Fruit fly (Drosophila melanogaster) whole organism, embryonic: ENCODE results near the gene MsrA.
A peak's percentile ranks its signal among the peaks of the same experiment; 100 is the strongest.

Experiments
- Atf6 ChIP-seq: fragments of 200-800 bp; sonication (Bioruptor generic); IDR thresholded peaks from 2 replicates; pipeline ENCODE4 v1.3.6; 2022; ENCODE audit warnings: missing biosample characterization, missing genetic modification characterization
- B-H1 ChIP-seq: fragments of 200-800 bp; sonication (Bioruptor generic); IDR thresholded peaks from 3 replicates; pipeline ENCODE4 v1.3.6; 2022; ENCODE audit warnings: missing biosample characterization, missing genetic modification characterization
- BEAF-32 ChIP-seq: fragments of 200-800 bp; sonication (Bioruptor generic); optimal IDR thresholded peaks from 3 replicates; lab custom pipeline; 2017; ENCODE audit warnings: missing biosample characterization, missing genetic modification characterization, mild to moderate bottlenecking, moderate library complexity, missing genetic modification reagents
- CG1024 ChIP-seq: fragments of 200-800 bp; sonication (Bioruptor generic); IDR thresholded peaks from 2 replicates; pipeline ENCODE4 v1.3.6; 2022; ENCODE audit warnings: missing biosample characterization, missing genetic modification characterization
- CG10431 ChIP-seq: fragments of 200-800 bp; sonication (Bioruptor generic); optimal IDR thresholded peaks from 3 replicates; lab custom pipeline; 2018; ENCODE audit warnings: missing biosample characterization, mild to moderate bottlenecking, missing genetic modification characterization
- CG11085 ChIP-seq: fragments of 200-800 bp; sonication (Bioruptor generic); IDR thresholded peaks from 2 replicates; pipeline ENCODE4 v1.3.6; 2022; ENCODE audit warnings: missing biosample characterization, missing genetic modification characterization
- CG11247 ChIP-seq: fragments of 200-800 bp; sonication (Bioruptor generic); IDR thresholded peaks from 2 replicates; pipeline ENCODE4 v1.3.6; 2022; ENCODE audit warnings: missing biosample characterization, missing genetic modification characterization
- CG11723 ChIP-seq: fragments of 200-800 bp; sonication (Bioruptor generic); optimal IDR thresholded peaks from 2 replicates; lab custom pipeline; 2017; ENCODE audit warnings: missing biosample characterization, mild to moderate bottlenecking, missing genetic modification characterization
- CG13123 ChIP-seq: fragments of 200-800 bp; sonication (Bioruptor generic); optimal IDR thresholded peaks from 2 replicates; lab custom pipeline; 2016; ENCODE audit warnings: missing biosample characterization, missing genetic modification characterization
- CG14965 ChIP-seq: fragments of 200-800 bp; sonication (Bioruptor generic); optimal IDR thresholded peaks from 2 replicates; lab custom pipeline; 2016; ENCODE audit warnings: missing biosample characterization, missing genetic modification characterization, borderline replicate concordance
- CG15011 ChIP-seq: fragments of 200-800 bp; sonication (Bioruptor generic); optimal IDR thresholded peaks from 3 replicates; lab custom pipeline; 2018; ENCODE audit warnings: missing biosample characterization, mild to moderate bottlenecking, missing genetic modification characterization
- CG15514 ChIP-seq: fragments of 200-800 bp; sonication (Bioruptor generic); optimal IDR thresholded peaks from 3 replicates; lab custom pipeline; 2017; ENCODE audit warnings: missing biosample characterization, missing genetic modification characterization, mild to moderate bottlenecking, moderate library complexity, missing genetic modification reagents
- CG1602 ChIP-seq: fragments of 200-800 bp; sonication (Bioruptor generic); optimal IDR thresholded peaks from 3 replicates; lab custom pipeline; 2016; ENCODE audit warnings: missing biosample characterization, missing genetic modification characterization
- CG1603 ChIP-seq: fragments of 200-800 bp; sonication (Bioruptor generic); optimal IDR thresholded peaks from 2 replicates; lab custom pipeline; 2019; ENCODE audit warnings: missing biosample characterization, mild to moderate bottlenecking, missing genetic modification characterization, moderate library complexity
- CG17359 ChIP-seq: fragments of 200-800 bp; sonication (Bioruptor generic); optimal IDR thresholded peaks from 3 replicates; lab custom pipeline; 2018; ENCODE audit warnings: missing biosample characterization, mild to moderate bottlenecking, missing genetic modification characterization, moderate library complexity
- CG17361 ChIP-seq: fragments of 200-800 bp; sonication (Bioruptor generic); IDR thresholded peaks from 3 replicates; pipeline ENCODE4 v1.3.6; 2022; ENCODE audit warnings: missing biosample characterization, missing genetic modification characterization
- CG18262 ChIP-seq: fragments of 200-800 bp; optimal IDR thresholded peaks from 3 replicates; lab custom pipeline; 2019; ENCODE audit warnings: missing biosample characterization, mild to moderate bottlenecking, missing genetic modification characterization, moderate library complexity
- CG32772 ChIP-seq: fragments of 200-800 bp; sonication (Bioruptor generic); IDR thresholded peaks from 2 replicates; pipeline ENCODE4 v1.3.6; 2022; ENCODE audit warnings: missing biosample characterization, missing genetic modification characterization
- CG43689 ChIP-seq: fragments of 200-800 bp; sonication (Bioruptor generic); IDR thresholded peaks from 2 replicates; pipeline ENCODE4 v1.3.6; 2022; ENCODE audit warnings: missing biosample characterization, missing genetic modification characterization
- CG4404 ChIP-seq: fragments of 200-800 bp; sonication (Bioruptor generic); IDR thresholded peaks from 2 replicates; pipeline ENCODE4 v1.3.6; 2022; ENCODE audit warnings: missing biosample characterization, missing genetic modification characterization
- CG6791 ChIP-seq: fragments of 200-800 bp; sonication (Bioruptor generic); IDR thresholded peaks from 3 replicates; pipeline ENCODE4 v1.3.6; 2022; ENCODE audit warnings: missing biosample characterization, missing genetic modification characterization; ENCODE audit not compliant: partially characterized antibody
- CG6854 ChIP-seq: fragments of 200-800 bp; sonication (Bioruptor generic); optimal IDR thresholded peaks from 3 replicates; lab custom pipeline; 2017; ENCODE audit warnings: missing biosample characterization, mild to moderate bottlenecking, missing genetic modification characterization
- CG7839 ChIP-seq: fragments of 200-800 bp; sonication (Bioruptor generic); optimal IDR thresholded peaks from 3 replicates; lab custom pipeline; 2018; ENCODE audit warnings: missing biosample characterization, mild to moderate bottlenecking, missing genetic modification characterization, moderate library complexity
- CG8765 ChIP-seq: fragments of 200-800 bp; sonication (Bioruptor generic); IDR thresholded peaks from 2 replicates; pipeline ENCODE4 v1.3.6; 2022; ENCODE audit warnings: missing biosample characterization, missing genetic modification characterization
- CG9727 ChIP-seq: fragments of 200-800 bp; sonication (Bioruptor generic); optimal IDR thresholded peaks from 3 replicates; lab custom pipeline; 2017; ENCODE audit warnings: missing biosample characterization, mild to moderate bottlenecking, missing genetic modification characterization
- Dll ChIP-seq: fragments of 200-800 bp; sonication (Bioruptor generic); IDR thresholded peaks from 4 replicates; pipeline ENCODE4 v1.3.6; 2022; ENCODE audit warnings: missing biosample characterization, missing genetic modification characterization; ENCODE audit not compliant: partially characterized antibody
- E2f1 ChIP-seq: fragments of 200-800 bp; sonication (Bioruptor generic); IDR thresholded peaks from 2 replicates; pipeline ENCODE4 v1.3.6; 2022; ENCODE audit warnings: missing biosample characterization, missing genetic modification characterization
- Gug ChIP-seq: fragments of 200-800 bp; sonication (Bioruptor generic); IDR thresholded peaks from 4 replicates; pipeline ENCODE4 v1.3.6; 2022; ENCODE audit warnings: missing biosample characterization, missing genetic modification characterization
- Hr78 ChIP-seq, 2 experiments: fragments of 200-800 bp in 1 of 2; fragments of >200 bp in 1 of 2; sonication (Bioruptor generic) in 1 of 2; optimal IDR thresholded peaks; 2 replicates each; lab custom pipeline; 2017 to 2019; ENCODE audit warnings: missing biosample characterization in 2 of 2, missing genetic modification characterization in 2 of 2, mild to moderate bottlenecking in 1 of 2, moderate library complexity in 1 of 2
- Nf-YA ChIP-seq: fragments of 200-800 bp; sonication (Bioruptor generic); IDR thresholded peaks from 2 replicates; pipeline ENCODE4 v1.3.6; 2022; ENCODE audit warnings: missing biosample characterization, missing genetic modification characterization
- Ravus ChIP-seq: fragments of 200-800 bp; sonication (Bioruptor generic); IDR thresholded peaks from 2 replicates; pipeline ENCODE4 v1.3.6; 2022; ENCODE audit warnings: missing biosample characterization, missing genetic modification characterization
- Sry-β ChIP-seq: fragments of 200-800 bp; sonication (Bioruptor generic); optimal IDR thresholded peaks from 2 replicates; lab custom pipeline; 2018; ENCODE audit warnings: missing biosample characterization, mild to moderate bottlenecking, missing genetic modification characterization, moderate library complexity
- TFAM ChIP-seq: fragments of 200-800 bp; sonication (Bioruptor generic); optimal IDR thresholded peaks from 2 replicates; lab custom pipeline; 2017; ENCODE audit warnings: missing biosample characterization, missing genetic modification characterization, inconsistent platforms
- ase ChIP-seq: fragments of 200-800 bp; sonication (Bioruptor generic); IDR thresholded peaks from 3 replicates; pipeline ENCODE4 v1.3.6; 2022; ENCODE audit warnings: missing biosample characterization, missing genetic modification characterization
- chn ChIP-seq: fragments of 200-800 bp; sonication (Bioruptor generic); optimal IDR thresholded peaks from 2 replicates; lab custom pipeline; 2016; ENCODE audit warnings: missing biosample characterization, missing genetic modification characterization
- dm ChIP-seq: fragments of 200-800 bp; sonication (Bioruptor generic); optimal IDR thresholded peaks from 3 replicates; lab custom pipeline; 2016; ENCODE audit warnings: missing biosample characterization, missing genetic modification characterization
- eve ChIP-seq, 2 experiments: fragments of >200 bp; optimal IDR thresholded peaks; 2 replicates each; lab custom pipeline; 2017; ENCODE audit warnings: missing biosample characterization in 2 of 2, missing genetic modification characterization in 2 of 2
- exex ChIP-seq: fragments of 200-800 bp; sonication (Bioruptor generic); optimal IDR thresholded peaks from 4 replicates; lab custom pipeline; 2018; ENCODE audit warnings: missing biosample characterization, mild to moderate bottlenecking, missing genetic modification characterization, moderate library complexity
- fd64A ChIP-seq: fragments of 200-800 bp; sonication (Bioruptor generic); optimal IDR thresholded peaks from 3 replicates; lab custom pipeline; 2018; ENCODE audit warnings: missing biosample characterization, mild to moderate bottlenecking, missing genetic modification characterization
- grn ChIP-seq: fragments of 200-800 bp; sonication (Bioruptor generic); optimal IDR thresholded peaks from 3 replicates; lab custom pipeline; 2017; ENCODE audit warnings: missing biosample characterization, missing genetic modification characterization
- gro ChIP-seq: fragments of 200-800 bp; sonication (Bioruptor generic); optimal IDR thresholded peaks from 2 replicates; lab custom pipeline; 2016; ENCODE audit warnings: missing biosample characterization, missing genetic modification characterization
- gsb ChIP-seq: fragments of 200-800 bp; sonication (Bioruptor generic); IDR thresholded peaks from 2 replicates; pipeline ENCODE4 v1.3.6; 2022; ENCODE audit warnings: missing biosample characterization, missing genetic modification characterization
- jing ChIP-seq: fragments of 200-800 bp; sonication (Bioruptor generic); optimal IDR thresholded peaks from 2 replicates; lab custom pipeline; 2018; ENCODE audit warnings: missing biosample characterization, mild to moderate bottlenecking, missing genetic modification characterization
- ken ChIP-seq: fragments of 200-800 bp; sonication (Bioruptor generic); IDR thresholded peaks from 3 replicates; pipeline ENCODE4 v1.3.6; 2022; ENCODE audit warnings: missing biosample characterization, missing genetic modification characterization
- knrl ChIP-seq: fragments of 200-800 bp; sonication (Bioruptor generic); IDR thresholded peaks from 3 replicates; pipeline ENCODE4 v1.3.6; 2022; ENCODE audit warnings: missing biosample characterization, missing genetic modification characterization; ENCODE audit not compliant: partially characterized antibody
- maf-S ChIP-seq: fragments of 200-800 bp; sonication (Bioruptor generic); optimal IDR thresholded peaks from 2 replicates; lab custom pipeline; 2016; ENCODE audit warnings: missing biosample characterization, missing genetic modification characterization
- rib ChIP-seq: fragments of 200-800 bp; sonication (Bioruptor generic); IDR thresholded peaks from 2 replicates; pipeline ENCODE4 v1.3.6; 2022; ENCODE audit warnings: missing biosample characterization, missing genetic modification characterization
- stwl ChIP-seq: fragments of 200-800 bp; sonication (Bioruptor generic); optimal IDR thresholded peaks from 3 replicates; lab custom pipeline; 2018; ENCODE audit warnings: missing biosample characterization, mild to moderate bottlenecking, missing genetic modification characterization, moderate library complexity
- sug ChIP-seq: fragments of 200-800 bp; optimal IDR thresholded peaks from 2 replicates; lab custom pipeline; 2019; ENCODE audit warnings: missing biosample characterization, mild to moderate bottlenecking, missing genetic modification characterization, moderate library complexity
- twi ChIP-seq: fragments of 200-800 bp; optimal IDR thresholded peaks from 2 replicates; lab custom pipeline; 2019; ENCODE audit warnings: missing biosample characterization, mild to moderate bottlenecking, missing genetic modification characterization, moderate library complexity
- zen ChIP-seq: fragments of 200-800 bp; sonication (Bioruptor generic); optimal IDR thresholded peaks from 3 replicates; lab custom pipeline; 2018; ENCODE audit warnings: missing biosample characterization, mild to moderate bottlenecking, missing genetic modification characterization, moderate library complexity
- zen2 ChIP-seq: fragments of 200-800 bp; sonication (Bioruptor generic); IDR thresholded peaks from 3 replicates; pipeline ENCODE4 v1.3.6; 2022; ENCODE audit warnings: missing biosample characterization, missing genetic modification characterization; ENCODE audit not compliant: partially characterized antibody

MsrA gene

DNA sequence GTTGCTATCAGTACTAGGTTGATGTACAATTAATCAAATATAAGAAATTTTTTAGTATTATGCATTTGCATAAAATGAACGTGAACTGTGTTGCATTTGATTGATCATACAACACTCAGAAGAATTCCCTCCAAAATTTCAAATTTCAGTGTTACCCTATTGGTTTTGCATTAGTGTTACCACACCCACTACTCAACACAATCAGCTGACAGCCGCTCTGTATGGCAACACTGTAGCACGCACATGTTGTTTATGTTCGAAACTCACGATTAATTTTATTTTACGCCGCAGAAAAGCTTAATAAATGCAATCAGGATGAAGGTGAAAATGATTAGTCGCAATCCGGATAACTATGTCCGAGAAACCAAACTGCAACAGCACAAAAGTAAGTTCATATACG lies 12.1 kb upstream of the MsrA start, which contains the start of gene CG7275 (continued):
- TF ChIP-seq Nf-YA (GFP tag; lab: Robert Waterston, UW) (no peak), Dll (GFP tag; lab: Robert Waterston, UW) (peak; percentile 44; the same call in 1 of the 4 replicates), ken (GFP tag; lab: Robert Waterston, UW) (no peak), zen2 (GFP tag; lab: Robert Waterston, UW) (no peak), CG6791 (GFP tag; lab: Robert Waterston, UW) (peak; percentile 57; the same call in 1 of the 3 replicates), B-H1 (GFP tag; lab: Robert Waterston, UW) (no peak), zen (tag; lab: Kevin White, UChicago) (no peak), CG7839 (tag; lab: Kevin White, UChicago) (no peak), TFAM (GFP tag; lab: Kevin White, UChicago) (no peak), CG10431 (GFP tag; lab: Kevin White, UChicago) (no peak), dm (GFP tag; lab: Kevin White, UChicago) (peak; percentile 95), rib (GFP tag; lab: Robert Waterston, UW) (no peak), stwl (tag; lab: Kevin White, UChicago) (peak; percentile 92), CG1024 (GFP tag; lab: Robert Waterston, UW) (no peak), grn (GFP tag; lab: Kevin White, UChicago) (no peak), Gug (no peak), CG11085 (GFP tag; lab: Robert Waterston, UW) (no peak), CG4404 (GFP tag; lab: Robert Waterston, UW) (no peak), E2f1 (GFP tag; lab: Robert Waterston, UW) (no peak), CG17359 (tag; lab: Kevin White, UChicago) (no peak), CG14965 (no peak), CG11247 (GFP tag; lab: Robert Waterston, UW) (no peak), maf-S (GFP tag; lab: Kevin White, UChicago) (no peak), gro (peak; percentile 17), Hr78 (GFP tag; optimal IDR thresholded peaks at IDR 0.05; lab: Kevin White, UChicago) (no peak), BEAF-32 (GFP tag; lab: Kevin White, UChicago) (peak; percentile 55), Ravus (GFP tag; lab: Robert Waterston, UW) (no peak), CG43689 (GFP tag; lab: Robert Waterston, UW) (no peak), chn (GFP tag; lab: Kevin White, UChicago) (no peak), knrl (peak; percentile 46; the same call in 2 of the 3 replicates), fd64A (GFP tag; lab: Kevin White, UChicago) (no peak), CG1602 (GFP tag; lab: Kevin White, UChicago) (no peak), CG9727 (GFP tag; lab: Kevin White, UChicago) (no peak), CG32772 (GFP tag; lab: Robert Waterston, UW) (no peak), ase (GFP tag; lab: Robert Waterston, UW) (no peak), CG6854 (GFP tag; lab: Kevin White, UChicago) (no peak), eve (GFP tag; optimal IDR thresholded peaks at IDR 0.05; lab: Kevin White, UChicago) (no peak), Atf6 (GFP tag; lab: Robert Waterston, UW) (no peak), CG15514 (GFP tag; lab: Kevin White, UChicago) (peak; percentile 57), CG13123 (no peak), CG18262 (tag; lab: Kevin White, UChicago) (no peak), exex (tag; lab: Kevin White, UChicago) (no peak), Sry-β (GFP tag; lab: Kevin White, UChicago) (no peak), CG8765 (GFP tag; lab: Robert Waterston, UW) (no peak), CG1603 (tag; lab: Kevin White, UChicago) (peak; percentile 68), twi (tag; lab: Kevin White, UChicago) (peak; percentile 55), CG17361 (GFP tag; lab: Robert Waterston, UW) (no peak), CG11723 (no peak), sug (tag; lab: Kevin White, UChicago) (peak; percentile 18), CG15011 (GFP tag; lab: Kevin White, UChicago) (no peak), jing (no peak), gsb (GFP tag; lab: Robert Waterston, UW) (no peak)
